Worm (Caenorhabditis elegans): Measurements from ENCODE around the gene C50F4.12.

- TF ChIP-seq ztf-29 (GFP tag; IDR thresholded peaks at IDR 0.05) (no peak), flt-1 (GFP tag; IDR thresholded peaks at IDR 0.05) (no peak), tab-1 (GFP tag; IDR thresholded peaks at IDR 0.05) (no peak), T22C8.4 (GFP tag; IDR thresholded peaks at IDR 0.05) (no peak), klf-2 (GFP tag; conservative IDR thresholded peaks at IDR 0.05) (no peak), ztf-23 (GFP tag; IDR thresholded peaks at IDR 0.05) (no peak), med-1 (GFP tag; optimal IDR thresholded peaks at IDR 0.05; ENCODE audit: insufficient read depth) (no peak), cog-1 (tag; optimal IDR thresholded peaks at IDR 0.05) (no peak), ref-1 (GFP tag; conservative IDR thresholded peaks at IDR 0.05) (no peak)
Observed at ce11 chrV:9496742-9497141, 42.8 kb downstream of the C50F4.12 start, which contains the start of gene gsnl-1.

All from whole organism, midembryonic.